Worm (Caenorhabditis elegans) whole organism, late embryonic: Measurements from ENCODE around the gene C45B2.2.

Source experiments
- ceh-14 ChIP-seq: sonication (generic microtip); optimal IDR thresholded peaks from 2 replicates; lab custom pipeline; 2016; ENCODE audit warnings: missing genotype, missing genetic modification characterization, missing compliant biosample characterization
- ceh-48 ChIP-seq: sonication (generic microtip); optimal IDR thresholded peaks from 2 replicates; lab custom pipeline; 2016; ENCODE audit warnings: missing genetic modification characterization, inconsistent platforms, missing compliant biosample characterization
- fax-1 ChIP-seq: sonication (generic microtip); optimal IDR thresholded peaks from 2 replicates; lab custom pipeline; 2016; ENCODE audit warnings: missing genotype, missing genetic modification characterization, missing compliant biosample characterization
- pha-4 ChIP-seq: fragments of 150-350 bp; optimal IDR thresholded peaks from 2 replicates; lab custom pipeline; 2018; ENCODE audit warnings: missing biosample characterization, missing genetic modification reagents, missing genetic modification characterization
- pqm-1 ChIP-seq: sonication (generic microtip); optimal IDR thresholded peaks from 2 replicates; lab custom pipeline; 2016; ENCODE audit warnings: missing genetic modification characterization, missing compliant biosample characterization
- tbx-2 ChIP-seq: sonication (generic microtip); optimal IDR thresholded peaks from 2 replicates; lab custom pipeline; 2016; ENCODE audit warnings: missing genetic modification characterization, missing compliant biosample characterization

DNA sequence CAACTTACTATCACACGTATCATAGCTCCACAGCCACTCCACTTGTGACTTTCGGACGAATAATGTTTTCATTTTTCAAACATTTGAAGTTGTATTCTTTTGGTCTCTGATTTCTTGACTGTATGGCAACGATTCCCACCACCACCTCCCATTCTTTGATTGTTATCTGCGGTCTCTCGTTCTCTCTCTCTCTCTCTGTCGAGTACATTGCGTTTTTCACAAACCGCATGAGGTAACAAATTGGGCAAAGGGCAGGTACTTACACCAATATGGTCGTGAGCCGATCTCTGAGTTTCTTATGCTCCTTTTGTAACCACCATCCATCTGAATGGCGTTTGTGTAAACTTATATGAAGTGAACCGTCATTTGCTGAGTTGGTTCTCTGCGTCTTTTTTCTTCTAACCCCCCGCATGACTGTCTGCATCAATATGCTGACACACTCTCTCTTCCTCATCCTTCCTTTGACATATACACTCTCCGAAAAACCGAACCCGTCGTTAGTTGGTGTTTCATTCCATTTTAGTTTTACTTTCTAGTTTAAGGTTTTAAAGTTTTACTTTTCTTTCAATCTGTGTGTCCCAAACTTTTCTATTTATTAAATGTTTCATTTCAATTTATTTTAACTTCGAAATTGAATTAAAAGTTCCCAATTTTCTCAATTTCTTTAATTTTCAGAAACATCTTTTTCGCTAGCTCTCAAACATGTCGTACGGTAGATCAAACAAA, 26.8 kb upstream of the C45B2.2 start, which contains the start of gene gln-1:
- TF ChIP-seq ceh-14 (tag; lab: Kevin White, UChicago) (no peak), pqm-1 (tag; lab: Kevin White, UChicago) (no peak), fax-1 (tag; lab: Kevin White, UChicago) (no peak), pha-4 (no peak), ceh-48 (tag; lab: Kevin White, UChicago) (no peak), tbx-2 (tag; lab: Kevin White, UChicago) (no peak)
